Worm (Caenorhabditis elegans) whole organism, young adult: ENCODE results near the gene F41H10.3.

Experiments used
- B0261.1 ChIP-seq: sonication (generic microtip); optimal IDR thresholded peaks from 2 replicates; lab custom pipeline; 2016; ENCODE audit warnings: mild to moderate bottlenecking, missing genetic modification characterization, moderate library complexity, missing compliant biosample characterization
- C17E4.6 ChIP-seq: fragments of 200-800 bp; sonication (Bioruptor generic); IDR thresholded peaks from 2 replicates; pipeline ENCODE4 v1.3.6; 2022; ENCODE audit warnings: missing genetic modification reagents, missing genetic modification characterization, missing compliant biosample characterization
- D2030.7 ChIP-seq: fragments of 200-800 bp; sonication (Bioruptor generic); IDR thresholded peaks from 2 replicates; pipeline ENCODE4 v1.3.6; 2022; ENCODE audit warnings: missing genetic modification reagents, missing genetic modification characterization, missing compliant biosample characterization
- F37B4.10 ChIP-seq: fragments of 200-800 bp; sonication (Bioruptor generic); IDR thresholded peaks from 2 replicates; pipeline ENCODE4 v1.3.6; 2022; ENCODE audit warnings: missing genetic modification characterization, missing compliant biosample characterization
- F55B11.4 ChIP-seq: sonication (generic microtip); optimal IDR thresholded peaks from 2 replicates; lab custom pipeline; 2016; ENCODE audit warnings: missing compliant biosample characterization, missing genetic modification characterization, borderline replicate concordance; ENCODE audit not compliant: insufficient read depth
- T26A5.8 ChIP-seq: sonication (generic microtip); optimal IDR thresholded peaks from 2 replicates; lab custom pipeline; 2016; ENCODE audit warnings: missing genetic modification characterization, missing compliant biosample characterization
- Y53F4B.3 ChIP-seq: fragments of 200-800 bp; sonication (Bioruptor generic); IDR thresholded peaks from 2 replicates; pipeline ENCODE4 v1.3.6; 2022; ENCODE audit warnings: missing genetic modification reagents, missing genetic modification characterization, missing compliant biosample characterization
- ZK185.1 ChIP-seq: sonication (generic microtip); optimal IDR thresholded peaks from 2 replicates; lab custom pipeline; 2016; ENCODE audit warnings: mild to moderate bottlenecking, missing genetic modification characterization, missing compliant biosample characterization; ENCODE audit not compliant: poor library complexity, severe bottlenecking
- akir-1 ChIP-seq: fragments of 200-800 bp; sonication (Bioruptor generic); optimal IDR thresholded peaks from 2 replicates; lab custom pipeline; 2018; ENCODE audit warnings: mild to moderate bottlenecking, missing genetic modification characterization, moderate library complexity, missing compliant biosample characterization
- ama-1 ChIP-seq, 3 experiments: fragments of 150-350 bp in 1 of 3; sonication (generic microtip) in 2 of 3; optimal IDR thresholded peaks; 2 replicates each; lab custom pipeline; 2014 to 2018; ENCODE audit warnings: missing biosample characterization in 2 of 3, missing genetic modification characterization in 2 of 3, missing genetic modification reagents in 2 of 3
- aptf-3 ChIP-seq: fragments of 200-800 bp; sonication (Bioruptor generic); IDR thresholded peaks from 2 replicates; pipeline ENCODE4 v1.3.6; 2022; ENCODE audit warnings: missing genetic modification characterization, missing compliant biosample characterization
- attf-3 ChIP-seq: fragments of 200-800 bp; sonication (Bioruptor generic); conservative IDR thresholded peaks from 2 replicates; pipeline ENCODE4 v1.3.6; 2022; ENCODE audit warnings: missing genetic modification reagents, missing genetic modification characterization, missing compliant biosample characterization
- attf-5 ChIP-seq: fragments of 200-800 bp; sonication (Bioruptor generic); optimal IDR thresholded peaks from 2 replicates; lab custom pipeline; 2018; ENCODE audit warnings: mild to moderate bottlenecking, missing genetic modification characterization, missing compliant biosample characterization
- ccch-3 ChIP-seq: fragments of 200-800 bp; sonication (Bioruptor generic); optimal IDR thresholded peaks from 2 replicates; lab custom pipeline; 2018; ENCODE audit warnings: mild to moderate bottlenecking, missing genetic modification characterization, missing compliant biosample characterization
- ceh-27 ChIP-seq: fragments of 200-800 bp; sonication (Bioruptor generic); optimal IDR thresholded peaks from 2 replicates; lab custom pipeline; 2018; ENCODE audit warnings: mild to moderate bottlenecking, missing genetic modification characterization, moderate library complexity, missing compliant biosample characterization
- ceh-40 ChIP-seq: fragments of 200-800 bp; sonication (Bioruptor generic); IDR thresholded peaks from 2 replicates; pipeline ENCODE4 v1.3.6; 2022; ENCODE audit warnings: missing genetic modification characterization, missing compliant biosample characterization
- ceh-79 ChIP-seq: sonication (generic microtip); optimal IDR thresholded peaks from 2 replicates; lab custom pipeline; 2017; ENCODE audit warnings: mild to moderate bottlenecking, missing genetic modification characterization, missing compliant biosample characterization
- ceh-91 ChIP-seq: fragments of 200-800 bp; sonication (Bioruptor generic); IDR thresholded peaks from 2 replicates; pipeline ENCODE4 v1.3.6; 2022; ENCODE audit warnings: missing genetic modification reagents, missing genetic modification characterization, missing compliant biosample characterization
- efl-1 ChIP-seq: fragments of 150-350 bp; optimal IDR thresholded peaks from 2 replicates; lab custom pipeline; 2014; ENCODE audit warnings: missing biosample characterization, missing genetic modification reagents, missing genetic modification characterization
- ekl-4 ChIP-seq: fragments of 200-800 bp; sonication (Bioruptor generic); IDR thresholded peaks from 2 replicates; pipeline ENCODE4 v1.3.6; 2022; ENCODE audit warnings: missing genetic modification reagents, missing genetic modification characterization, missing compliant biosample characterization
- fkh-3 ChIP-seq: sonication (generic microtip); optimal IDR thresholded peaks from 2 replicates; lab custom pipeline; 2016; ENCODE audit warnings: mild to moderate bottlenecking, missing genetic modification characterization, missing compliant biosample characterization
- gei-17 ChIP-seq: fragments of 200-800 bp; sonication (Bioruptor generic); optimal IDR thresholded peaks from 2 replicates; lab custom pipeline; 2018; ENCODE audit warnings: mild to moderate bottlenecking, missing genetic modification characterization, missing compliant biosample characterization
- him-1 ChIP-seq: sonication (generic microtip); optimal IDR thresholded peaks from 2 replicates; lab custom pipeline; 2016; ENCODE audit warnings: missing genotype, missing genetic modification reagents, missing genetic modification characterization, missing compliant biosample characterization
- hlh-12 ChIP-seq: sonication (generic microtip); optimal IDR thresholded peaks from 2 replicates; lab custom pipeline; 2016; ENCODE audit warnings: missing genetic modification characterization, missing compliant biosample characterization
- hrde-1 ChIP-seq: sonication (generic microtip); optimal IDR thresholded peaks from 2 replicates; lab custom pipeline; 2016; ENCODE audit warnings: missing genetic modification characterization, mild to moderate bottlenecking, missing compliant biosample characterization, moderate library complexity, missing genotype, missing genetic modification reagents, borderline replicate concordance
- lag-1 ChIP-seq: fragments of 200-800 bp; sonication (Bioruptor generic); IDR thresholded peaks from 2 replicates; pipeline ENCODE4 v1.3.6; 2022; ENCODE audit warnings: missing genetic modification reagents, missing genetic modification characterization, missing compliant biosample characterization
- lsl-1 ChIP-seq: fragments of 200-800 bp; sonication (Bioruptor generic); optimal IDR thresholded peaks from 2 replicates; lab custom pipeline; 2018; ENCODE audit warnings: mild to moderate bottlenecking, missing genetic modification characterization, moderate library complexity, missing compliant biosample characterization
- lsy-27 ChIP-seq: sonication (generic microtip); optimal IDR thresholded peaks from 2 replicates; lab custom pipeline; 2017; ENCODE audit warnings: missing genetic modification characterization, mild to moderate bottlenecking, missing compliant biosample characterization, antibody characterized with exemption, missing genotype, borderline replicate concordance; ENCODE audit not compliant: insufficient read depth
- madf-6 ChIP-seq: fragments of 200-800 bp; sonication (Bioruptor generic); IDR thresholded peaks from 2 replicates; pipeline ENCODE4 v1.3.6; 2022; ENCODE audit warnings: missing genetic modification reagents, missing genetic modification characterization, missing compliant biosample characterization
- mes-4 ChIP-seq: sonication (generic microtip); optimal IDR thresholded peaks from 2 replicates; lab custom pipeline; 2016; ENCODE audit warnings: missing genotype, missing genetic modification characterization, missing compliant biosample characterization
- nhr-90 ChIP-seq: sonication (generic microtip); optimal IDR thresholded peaks from 2 replicates; lab custom pipeline; 2016; ENCODE audit warnings: missing genotype, mild to moderate bottlenecking, missing genetic modification characterization, missing compliant biosample characterization
- pbrm-1 ChIP-seq: fragments of 200-800 bp; sonication (Bioruptor generic); IDR thresholded peaks from 2 replicates; pipeline ENCODE4 v1.3.6; 2022; ENCODE audit warnings: missing genetic modification reagents, missing genetic modification characterization, missing compliant biosample characterization
- rcor-1 ChIP-seq: fragments of 200-800 bp; sonication (Bioruptor generic); IDR thresholded peaks from 2 replicates; pipeline ENCODE4 v1.3.6; 2022; ENCODE audit warnings: missing genetic modification reagents, missing genetic modification characterization, missing compliant biosample characterization
- rec-8 ChIP-seq, 2 experiments: sonication (generic microtip); optimal IDR thresholded peaks; 2 replicates each; lab custom pipeline; 2016; ENCODE audit warnings: mild to moderate bottlenecking in 2 of 2, missing genetic modification characterization in 2 of 2, missing genetic modification reagents in 2 of 2, missing genotype in 2 of 2, missing biosample characterization in 1 of 2, missing compliant biosample characterization in 1 of 2, moderate library complexity in 1 of 2
- snpc-4 ChIP-seq, 5 experiments: fragments of 150-350 bp in 1 of 5; sonication (generic microtip) in 4 of 5; optimal IDR thresholded peaks; 2 replicates each; lab custom pipeline; 2014 to 2018; ENCODE audit warnings: missing genetic modification characterization in 5 of 5, missing biosample characterization in 3 of 5, antibody characterized with exemption in 2 of 5, mild to moderate bottlenecking in 2 of 5, missing compliant biosample characterization in 2 of 5, missing genotype in 2 of 5, moderate library complexity in 2 of 5, missing genetic modification reagents in 1 of 5
- sptf-2 ChIP-seq: fragments of 200-800 bp; sonication (Bioruptor generic); optimal IDR thresholded peaks from 2 replicates; lab custom pipeline; 2018; ENCODE audit warnings: mild to moderate bottlenecking, missing genetic modification characterization, missing compliant biosample characterization
- tbp1 ChIP-seq: fragments of 200-800 bp; sonication (Bioruptor generic); optimal IDR thresholded peaks from 2 replicates; lab custom pipeline; 2018; ENCODE audit warnings: mild to moderate bottlenecking, missing genetic modification characterization, missing compliant biosample characterization
- tbx-9 ChIP-seq: sonication (generic microtip); optimal IDR thresholded peaks from 2 replicates; lab custom pipeline; 2016; ENCODE audit warnings: borderline replicate concordance, missing genetic modification characterization, inconsistent platforms, missing compliant biosample characterization
- unc-62 ChIP-seq: fragments of 150-350 bp; optimal IDR thresholded peaks from 2 replicates; lab custom pipeline; 2014; ENCODE audit warnings: missing biosample characterization, missing genetic modification reagents, missing genetic modification characterization
- zfh-2 ChIP-seq: fragments of 200-800 bp; sonication (Bioruptor generic); conservative IDR thresholded peaks from 2 replicates; pipeline ENCODE4 v1.3.6; 2022; ENCODE audit warnings: missing genetic modification reagents, missing genetic modification characterization, missing compliant biosample characterization
- ztf-18 ChIP-seq: sonication (generic microtip); optimal IDR thresholded peaks from 2 replicates; lab custom pipeline; 2016; ENCODE audit warnings: missing genotype, mild to moderate bottlenecking, missing genetic modification characterization, missing compliant biosample characterization

F41H10.3 gene

ce11 chrIV:5396769-5397168, 27.2 kb downstream of the F41H10.3 start, which contains the start of gene ZK616.3:
Gene ZK616.3 (plus strand): TSS chrIV:5397069.
- TF ChIP-seq gei-17 (GFP tag; lab: Kevin White, UChicago) (no peak), snpc-4 (GFP tag; optimal IDR thresholded peaks at IDR 0.05; lab: Kevin White, UChicago) (peak; percentile 10), snpc-4 (tag; optimal IDR thresholded peaks at IDR 0.05; lab: Kevin White, UChicago) (peak in 1 of 4 experiments; percentile 53)
- TF ChIP-seq, all 124 proteins: peak for 1

- TF ChIP-seq mes-4 (tag; lab: Kevin White, UChicago) (no peak), fkh-3 (tag; lab: Kevin White, UChicago) (no peak)
Observed at ce11 chrIV:5397539-5397938, 27.9 kb downstream of the F41H10.3 start, which contains the start of gene ZK616.2. Gene ZK616.2 (plus strand): TSS chrIV:5397839.

ce11 chrIV:5400609-5401008, 31.0 kb downstream of the F41H10.3 start, which contains the start of gene ZK616.1:
Gene ZK616.1 (plus strand): TSS chrIV:5400909.
- TF ChIP-seq ceh-40 (no peak), ccch-3 (GFP tag; lab: Kevin White, UChicago) (no peak), sptf-2 (GFP tag; lab: Kevin White, UChicago) (no peak)

- TF ChIP-seq tbx-9 (no peak), madf-6 (no peak), Y53F4B.3 (GFP tag; lab: Robert Waterston, UW) (no peak), rcor-1 (GFP tag; lab: Robert Waterston, UW) (no peak), aptf-3 (no peak), lag-1 (GFP tag; lab: Robert Waterston, UW) (no peak), akir-1 (GFP tag; lab: Kevin White, UChicago) (no peak), F55B11.4 (tag; lab: Kevin White, UChicago) (no peak), attf-5 (GFP tag; lab: Kevin White, UChicago) (no peak), lsy-27 (tag; lab: Kevin White, UChicago) (no peak), hlh-12 (no peak), pbrm-1 (GFP tag; lab: Robert Waterston, UW) (no peak), C17E4.6 (GFP tag; lab: Robert Waterston, UW) (no peak), ceh-27 (GFP tag; lab: Kevin White, UChicago) (no peak), zfh-2 (GFP tag; lab: Robert Waterston, UW) (no peak), D2030.7 (GFP tag; lab: Robert Waterston, UW) (no peak), tbp1 (GFP tag; lab: Kevin White, UChicago) (no peak), him-1 (no peak)
Observed at ce11 chrIV:5405345-5405744, 35.7 kb downstream of the F41H10.3 start, which contains the start of gene ZK616.61. Gene ZK616.61 (plus strand): TSS chrIV:5405645.

ce11 chrIV:5409112-5409511, 39.5 kb downstream of the F41H10.3 start:
- TF ChIP-seq lsl-1 (GFP tag; lab: Kevin White, UChicago) = no peak
- no peak for TF ChIP-seq hrde-1 (tag; lab: Kevin White, UChicago)
- TF ChIP-seq ceh-79 (tag; lab: Kevin White, UChicago) = no peak
- TF ChIP-seq ekl-4 (GFP tag; lab: Robert Waterston, UW) = no peak
- TF ChIP-seq attf-3 (GFP tag; lab: Robert Waterston, UW) = no peak
- TF ChIP-seq nhr-90 (tag; lab: Kevin White, UChicago) = no peak
- TF ChIP-seq ama-1 (optimal IDR thresholded peaks at IDR 0.05; lab: Kevin White, UChicago) = no peak
- TF ChIP-seq ama-1 (GFP tag; optimal IDR thresholded peaks at IDR 0.05; lab: Kevin White, UChicago) = no peak
- TF ChIP-seq rec-8 (tag; optimal IDR thresholded peaks at IDR 0.05; lab: Kevin White, UChicago) = no peak
- TF ChIP-seq ztf-18 (tag; lab: Kevin White, UChicago) = no peak
- TF ChIP-seq lag-1 (GFP tag; lab: Robert Waterston, UW) = no peak
- no peak for TF ChIP-seq unc-62 (GFP tag; lab: Kevin White, UChicago)
- no peak for TF ChIP-seq F37B4.10 (GFP tag; lab: Robert Waterston, UW)
- TF ChIP-seq ceh-40 = no peak
- TF ChIP-seq ZK185.1 (tag; lab: Kevin White, UChicago) = no peak
- no peak for TF ChIP-seq ceh-91 (GFP tag; lab: Robert Waterston, UW)
- TF ChIP-seq efl-1 = no peak
- no peak for TF ChIP-seq B0261.1 (tag; lab: Kevin White, UChicago)
- TF ChIP-seq T26A5.8 = no peak
